Worm (Caenorhabditis elegans): ENCODE results near the gene dod-3.
A peak's percentile ranks its signal among the peaks of the same experiment; 100 is the strongest.

The dod-3 gene

DNA sequence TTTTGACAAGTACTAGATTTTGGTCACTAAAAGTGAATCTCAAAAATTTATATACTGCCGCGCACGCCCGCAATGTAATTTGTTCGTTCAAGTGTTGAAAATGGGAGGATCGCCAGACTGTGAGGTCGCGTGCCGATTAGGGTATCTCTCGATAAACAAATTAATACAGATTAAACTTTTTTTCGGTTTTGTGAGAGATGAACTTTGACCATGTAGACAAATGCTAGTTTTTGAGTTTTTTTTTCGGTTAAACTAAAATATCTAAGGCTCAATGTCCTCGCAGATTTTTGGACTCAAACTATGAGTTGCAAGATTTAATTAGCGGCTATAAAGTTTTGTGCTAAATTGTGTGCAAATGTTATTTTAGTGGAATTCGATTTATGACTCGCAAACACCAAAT is 38.9 kb upstream of the dod-3 start, which contains the start of gene dhs-15:
Gene dhs-15, minus strand, starts transcription at position 101 of the 400 bp plus-strand sequence.
- TF ChIP-seq B0261.1 (tag; optimal IDR thresholded peaks at IDR 0.05), result no peak
- no peak for TF ChIP-seq madf-6 (GFP tag; IDR thresholded peaks at IDR 0.05)
- TF ChIP-seq bed-1 (GFP tag; IDR thresholded peaks at IDR 0.05), result no peak

ce11 chrV:2767465-2767864 is 36.6 kb upstream of the dod-3 start, which contains the start of gene R05D8.9:
R05D8.9 (minus strand) TSS chrV:2767565.
- TF ChIP-seq B0261.1 (tag; optimal IDR thresholded peaks at IDR 0.05) (no peak), C06A6.2 (GFP tag; conservative IDR thresholded peaks at IDR 0.05) (no peak), xnd-1 (tag; optimal IDR thresholded peaks at IDR 0.05) (no peak), tbp1 (GFP tag; optimal IDR thresholded peaks at IDR 0.05) (no peak), ceh-27 (GFP tag; optimal IDR thresholded peaks at IDR 0.05) (no peak), attf-3 (GFP tag; conservative IDR thresholded peaks at IDR 0.05) (no peak), sea-2 (GFP tag; IDR thresholded peaks at IDR 0.05) (no peak), ets-4 (GFP tag; optimal IDR thresholded peaks at IDR 0.05) (no peak), ceh-91 (GFP tag; IDR thresholded peaks at IDR 0.05) (no peak), madf-10 (tag; optimal IDR thresholded peaks at IDR 0.05) (no peak), Y53G8AR.9 (GFP tag; conservative IDR thresholded peaks at IDR 0.05) (no peak), zfh-2 (GFP tag; conservative IDR thresholded peaks at IDR 0.05) (no peak), tlf-1 (GFP tag; optimal IDR thresholded peaks at IDR 0.05) (no peak), cebp-2 (GFP tag; IDR thresholded peaks at IDR 0.05) (no peak), mcd-1 (GFP tag; IDR thresholded peaks at IDR 0.05) (no peak), efl-1 (GFP tag; optimal IDR thresholded peaks at IDR 0.05) (no peak), attf-5 (GFP tag; optimal IDR thresholded peaks at IDR 0.05) (no peak), akir-1 (GFP tag; optimal IDR thresholded peaks at IDR 0.05) (no peak)

DNA sequence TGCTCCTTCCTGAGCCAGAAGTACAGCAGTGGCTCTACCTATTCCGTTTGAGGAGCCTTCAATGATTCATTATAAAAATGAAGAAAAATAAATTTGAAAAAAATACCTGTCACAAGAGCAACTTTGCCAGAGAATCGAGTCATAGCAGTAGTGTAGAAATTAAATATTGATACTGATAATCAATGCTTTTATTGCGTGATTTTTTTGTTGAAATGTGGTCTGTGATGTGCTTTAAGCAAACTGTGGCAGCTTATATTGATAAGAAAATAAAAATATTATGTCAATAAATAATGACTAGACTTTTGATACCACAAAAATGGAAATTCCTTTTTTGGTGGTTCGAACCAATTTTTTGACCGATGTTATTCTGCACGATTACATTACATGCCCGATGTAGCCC is 34.2 kb upstream of the dod-3 start, which contains the start of gene dhs-14:
Gene dhs-14, minus strand, starts transcription at position 149 of the 400 bp plus-strand sequence.
- TF ChIP-seq F10E7.11 (tag; optimal IDR thresholded peaks at IDR 0.05) (no peak), madf-6 (GFP tag; IDR thresholded peaks at IDR 0.05) (no peak), F49E8.2 (tag; optimal IDR thresholded peaks at IDR 0.05; ENCODE audit: insufficient read depth) (no peak), lin-26 (GFP tag; IDR thresholded peaks at IDR 0.05) (no peak), somi-1 (GFP tag; optimal IDR thresholded peaks at IDR 0.05) (no peak), Y67H2A.10 (GFP tag; conservative IDR thresholded peaks at IDR 0.05) (no peak), fkh-3 (tag; optimal IDR thresholded peaks at IDR 0.05) (no peak), dox-1 (GFP tag; IDR thresholded peaks at IDR 0.05) (0 out of 2 replicates have a peak, but pooled peaks have one; percentile 23), nhr-80 (tag; optimal IDR thresholded peaks at IDR 0.05) (peak; percentile 83), rpc-1 (optimal IDR thresholded peaks at IDR 0.05) (no peak), rpc-1 (tag; optimal IDR thresholded peaks at IDR 0.05) (no peak), egl-18 (GFP tag; IDR thresholded peaks at IDR 0.05) (no peak), F52B5.7 (tag; optimal IDR thresholded peaks at IDR 0.05) (no peak), lsl-1 (GFP tag; optimal IDR thresholded peaks at IDR 0.05) (no peak), nhr-90 (tag; optimal IDR thresholded peaks at IDR 0.05) (no peak)

DNA sequence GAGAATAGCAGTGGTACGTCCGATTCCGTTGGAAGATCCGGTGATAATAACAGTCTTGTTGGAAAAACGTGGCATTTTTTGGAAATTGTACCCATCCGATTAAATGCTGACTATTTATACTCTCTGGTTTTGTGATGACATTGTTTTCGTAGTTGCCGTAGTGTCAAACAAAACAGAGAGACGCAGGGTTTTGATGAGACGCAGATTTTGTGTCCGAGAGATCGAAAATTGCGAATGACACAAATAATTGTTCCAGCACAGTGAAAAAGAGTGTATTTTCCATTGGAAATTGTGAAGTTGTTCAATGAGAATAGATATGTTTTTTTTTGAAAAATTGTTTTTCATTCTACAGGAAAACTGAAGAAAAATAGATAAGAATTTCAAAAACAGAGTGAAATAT is 32.2 kb upstream of the dod-3 start, which contains the start of gene R05D8.7:
Gene R05D8.7, minus strand, starts transcription at position 104 of the 400 bp plus-strand sequence.
- TF ChIP-seq let-526 (GFP tag; IDR thresholded peaks at IDR 0.05) (no peak), B0336.3 (GFP tag; IDR thresholded peaks at IDR 0.05) (no peak), F52B5.7 (tag; optimal IDR thresholded peaks at IDR 0.05) (no peak), hmg-1.2 (GFP tag; IDR thresholded peaks at IDR 0.05) (no peak), Y79H2A.3 (GFP tag; conservative IDR thresholded peaks at IDR 0.05) (no peak), bed-2 (GFP tag; IDR thresholded peaks at IDR 0.05) (no peak), die-1 (tag; optimal IDR thresholded peaks at IDR 0.05) (no peak), nfya-1 (tag; optimal IDR thresholded peaks at IDR 0.05; ENCODE audit: borderline replicate concordance, insufficient read depth) (no peak), madf-6 (GFP tag; IDR thresholded peaks at IDR 0.05) (no peak)
